Fruit fly (Drosophila melanogaster): ENCODE measurements around the gene Cbp80.

Gene Cbp80

DNA sequence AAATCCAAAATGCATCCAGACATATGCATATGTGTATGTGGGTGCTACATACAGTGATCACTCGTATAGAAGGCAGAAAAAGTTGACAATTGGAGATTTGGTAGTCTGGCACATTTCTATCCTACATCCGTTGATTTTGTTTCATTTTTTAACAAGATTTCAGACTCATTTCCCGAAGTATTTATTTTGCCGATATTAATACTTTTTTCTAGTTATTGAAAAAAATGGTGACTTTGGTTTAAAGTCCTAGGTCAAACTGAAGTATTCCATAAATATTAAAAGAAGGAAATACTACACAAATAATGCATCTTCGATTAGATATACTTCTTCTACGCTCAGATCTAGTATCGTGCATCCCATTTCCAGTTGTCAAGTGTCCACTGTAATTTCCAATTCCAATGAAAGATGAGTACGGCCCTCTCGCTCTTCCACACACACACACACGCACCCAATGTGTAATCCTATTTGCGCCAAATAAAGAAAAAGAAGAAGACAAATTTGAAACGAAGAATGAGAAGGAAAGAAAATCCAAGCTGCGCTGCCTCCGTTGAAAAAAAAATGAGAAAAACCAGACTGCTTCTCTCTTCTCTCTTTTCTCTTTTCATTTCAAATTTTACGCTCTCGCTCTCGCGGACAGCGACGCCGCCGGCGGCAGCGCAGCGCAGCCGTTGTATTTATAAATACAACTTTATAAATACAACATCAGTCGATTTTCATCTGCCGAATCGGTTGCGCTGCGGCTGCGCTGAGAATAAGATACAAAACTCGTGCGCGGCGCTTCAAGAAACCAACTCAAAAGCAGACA lies 32.7 kb upstream of the Cbp80 start, which contains the start of gene peb (continued):
- no peak for TF ChIP-seq CG9932 (GFP tag; IDR thresholded peaks at IDR 0.05)
- TF ChIP-seq dimm (GFP tag; IDR thresholded peaks at IDR 0.05) = no peak
- TF ChIP-seq CG2116 (GFP tag; optimal IDR thresholded peaks at IDR 0.05) = no peak
- TF ChIP-seq CG18619 (GFP tag; optimal IDR thresholded peaks at IDR 0.05) = no peak
- TF ChIP-seq Bgb (GFP tag; IDR thresholded peaks at IDR 0.05; ENCODE audit: partially characterized antibody) = peak; percentile 43
- TF ChIP-seq HLHmδ (GFP tag; optimal IDR thresholded peaks at IDR 0.05) = no peak
- peak; percentile 59 for TF ChIP-seq bbx (GFP tag; IDR thresholded peaks at IDR 0.05; ENCODE audit: partially characterized antibody)
- TF ChIP-seq Spps (tag; optimal IDR thresholded peaks at IDR 0.05) = peak; percentile 29
- no peak for TF ChIP-seq Doc2 (GFP tag; IDR thresholded peaks at IDR 0.05)
- peak; percentile 34 for TF ChIP-seq Ets97D (GFP tag; optimal IDR thresholded peaks at IDR 0.05)
- peak; percentile 89 for TF ChIP-seq nmo (GFP tag; optimal IDR thresholded peaks at IDR 0.05)
- TF ChIP-seq H15 (GFP tag; IDR thresholded peaks at IDR 0.05) = 0 out of 3 replicates have a peak, but pooled peaks have one; percentile 41
- TF ChIP-seq H2.0 (GFP tag; IDR thresholded peaks at IDR 0.05) = no peak
- TF ChIP-seq Myb (GFP tag; optimal IDR thresholded peaks at IDR 0.05) = no peak
- no peak for TF ChIP-seq odd (GFP tag; optimal IDR thresholded peaks at IDR 0.05)
- TF ChIP-seq wdn (GFP tag; IDR thresholded peaks at IDR 0.05) = no peak
- TF ChIP-seq en (GFP tag; optimal IDR thresholded peaks at IDR 0.05) = peak; percentile 31
- TF ChIP-seq dan (GFP tag; IDR thresholded peaks at IDR 0.05) = 0 out of 2 replicates have a peak, but pooled peaks have one; percentile 26
- no peak for TF ChIP-seq CG18476 (GFP tag; optimal IDR thresholded peaks at IDR 0.05)
- no peak for TF ChIP-seq z (GFP tag; IDR thresholded peaks at IDR 0.05)
- no peak for TF ChIP-seq luna (GFP tag; optimal IDR thresholded peaks at IDR 0.05)
- no peak for TF ChIP-seq CG15601 (tag; optimal IDR thresholded peaks at IDR 0.05)
- no peak for TF ChIP-seq grn (GFP tag; optimal IDR thresholded peaks at IDR 0.05)
- peak; percentile 65 to 73 for TF ChIP-seq Pdp1 (GFP tag; optimal IDR thresholded peaks at IDR 0.05)
- peak; percentile 71 for TF ChIP-seq croc (GFP tag; conservative IDR thresholded peaks at IDR 0.05)
- TF ChIP-seq zen2 (GFP tag; IDR thresholded peaks at IDR 0.05; ENCODE audit: partially characterized antibody) = peak; percentile 71; the same call in 2 of the 3 replicates
- TF ChIP-seq aop (GFP tag; IDR thresholded peaks at IDR 0.05) = no peak
- TF ChIP-seq CG17361 (GFP tag; IDR thresholded peaks at IDR 0.05) = peak; percentile 83; the same call in 2 of the 3 replicates
- TF ChIP-seq CG12104 (GFP tag; optimal IDR thresholded peaks at IDR 0.05) = no peak
- peak; percentile 62 for TF ChIP-seq CG30403 (GFP tag; optimal IDR thresholded peaks at IDR 0.05)
- TF ChIP-seq gfzf (GFP tag; optimal IDR thresholded peaks at IDR 0.05) = no peak
- peak; percentile 37 for TF ChIP-seq Max (GFP tag; optimal IDR thresholded peaks at IDR 0.05)
- peak; percentile 20 for TF ChIP-seq HLH54F (GFP tag; optimal IDR thresholded peaks at IDR 0.05)
- no peak for TF ChIP-seq scrt (GFP tag; optimal IDR thresholded peaks at IDR 0.05)
- TF ChIP-seq CG7372 (GFP tag; IDR thresholded peaks at IDR 0.05) = 0 out of 2 replicates have a peak, but pooled peaks have one; percentile 11
- no peak for TF ChIP-seq CG4328 (GFP tag; optimal IDR thresholded peaks at IDR 0.05)
- TF ChIP-seq CG8281 (tag; optimal IDR thresholded peaks at IDR 0.05) = no peak
- no peak for TF ChIP-seq Hr39 (optimal IDR thresholded peaks at IDR 0.05)
- TF ChIP-seq CG12391 (tag; optimal IDR thresholded peaks at IDR 0.05) = peak; percentile 41
- TF ChIP-seq sens (GFP tag) = peak; percentile 98
- TF ChIP-seq Drgx (GFP tag; IDR thresholded peaks at IDR 0.05) = no peak
- no peak for TF ChIP-seq sob (GFP tag; IDR thresholded peaks at IDR 0.05)
- TF ChIP-seq E2f2 (GFP tag; IDR thresholded peaks at IDR 0.05) = no peak
- TF ChIP-seq klu (GFP tag; IDR thresholded peaks at IDR 0.05) = no peak
- TF ChIP-seq Taf1 (GFP tag; IDR thresholded peaks at IDR 0.05) = no peak
- TF ChIP-seq CTCF (GFP tag; optimal IDR thresholded peaks at IDR 0.05) = no peak
- TF ChIP-seq Bdp1 (GFP tag; optimal IDR thresholded peaks at IDR 0.05) = no peak
- TF ChIP-seq Antp (GFP tag; optimal IDR thresholded peaks at IDR 0.05) = peak; percentile 63
- TF ChIP-seq sqz (GFP tag; optimal IDR thresholded peaks at IDR 0.05) = peak; percentile 95
- no peak for TF ChIP-seq CG7987 (GFP tag; optimal IDR thresholded peaks at IDR 0.05)
- peak; percentile 27 for TF ChIP-seq CG5245 (GFP tag; optimal IDR thresholded peaks at IDR 0.05)
